Fruit fly (Drosophila melanogaster): Measurements from ENCODE around the gene CG1677.

The CG1677 gene

DNA sequence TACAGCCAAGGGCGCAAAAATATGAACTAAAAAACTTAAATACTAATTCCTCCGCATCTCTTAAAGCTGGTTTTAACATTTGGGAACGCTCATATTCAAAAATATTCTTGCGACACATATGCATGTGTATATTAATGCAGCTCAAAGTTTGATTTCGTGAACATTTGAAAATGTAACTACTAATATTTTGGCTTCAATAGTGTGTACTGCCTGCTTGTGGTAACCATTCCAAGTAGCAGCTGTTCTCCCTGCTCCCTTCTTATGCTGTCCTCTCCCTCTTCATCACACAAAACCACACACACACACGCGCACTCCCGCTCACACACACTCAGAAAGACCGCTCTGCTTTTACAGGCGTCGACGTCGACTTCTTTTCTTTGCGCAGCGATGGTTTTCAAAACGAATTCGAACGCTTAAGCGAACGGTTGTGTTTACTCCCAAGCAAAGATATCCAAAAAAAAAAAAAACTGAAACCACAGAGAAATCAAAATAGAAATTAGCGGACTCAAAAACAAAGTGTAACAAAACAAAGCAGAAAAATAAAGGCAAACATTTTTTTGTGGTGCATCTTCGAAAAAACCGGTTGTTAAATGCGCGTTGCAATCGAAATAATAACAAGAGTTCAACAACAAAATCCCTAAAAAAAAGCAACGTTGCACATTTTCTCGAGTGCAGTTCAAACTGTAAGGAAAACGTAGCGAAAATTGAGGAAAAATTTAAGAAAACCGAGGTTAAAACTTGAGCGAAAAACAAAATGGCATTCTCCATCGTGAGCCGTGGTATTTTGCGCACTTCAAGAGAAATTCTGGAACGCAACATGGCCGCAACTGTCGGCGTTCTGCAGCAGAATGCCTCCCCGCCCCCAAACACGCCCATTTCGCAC, 68.4 kb downstream of the CG1677 start, which contains the start of gene CBP (continued):
- peak; percentile 100 for TF ChIP-seq sens (GFP tag)
- TF ChIP-seq run (tag; optimal IDR thresholded peaks at IDR 0.05) = peak; percentile 97
- TF ChIP-seq ATbp (GFP tag; optimal IDR thresholded peaks at IDR 0.05) = peak; percentile 99
- TF ChIP-seq sna (GFP tag; IDR thresholded peaks at IDR 0.05; ENCODE audit: partially characterized antibody) = no peak
- peak; percentile 90 for TF ChIP-seq CG15514 (GFP tag; optimal IDR thresholded peaks at IDR 0.05)
- TF ChIP-seq Hand (GFP tag; optimal IDR thresholded peaks at IDR 0.05) = peak; percentile 95
- peak; percentile 93 for TF ChIP-seq HLH54F (GFP tag; optimal IDR thresholded peaks at IDR 0.05)
- TF ChIP-seq CG1647 (GFP tag; optimal IDR thresholded peaks at IDR 0.05) = peak; percentile 95
- peak; percentile 85 for TF ChIP-seq cas (GFP tag; IDR thresholded peaks at IDR 0.05)
- TF ChIP-seq CG12769 (tag; optimal IDR thresholded peaks at IDR 0.05) = peak; percentile 98
- TF ChIP-seq crp (GFP tag; optimal IDR thresholded peaks at IDR 0.05) = peak; percentile 23 to 77
- TF ChIP-seq CG8478 (optimal IDR thresholded peaks at IDR 0.05) = no peak
- peak; percentile 97 for TF ChIP-seq CG12104 (GFP tag; optimal IDR thresholded peaks at IDR 0.05)
- TF ChIP-seq CG1233 (GFP tag; optimal IDR thresholded peaks at IDR 0.05) = peak; percentile 97
- peak; percentile 81 for TF ChIP-seq Ets97D (GFP tag; optimal IDR thresholded peaks at IDR 0.05)
- peak; percentile 95 for TF ChIP-seq twi (tag; optimal IDR thresholded peaks at IDR 0.05)
- peak; percentile 96 for TF ChIP-seq tx (GFP tag; optimal IDR thresholded peaks at IDR 0.05)
- TF ChIP-seq CG13287 (GFP tag; IDR thresholded peaks at IDR 0.05; ENCODE audit: partially characterized antibody) = no peak
- TF ChIP-seq nerfin-2 (GFP tag; IDR thresholded peaks at IDR 0.05; ENCODE audit: partially characterized antibody) = no peak
- TF ChIP-seq CG9932 (GFP tag; IDR thresholded peaks at IDR 0.05) = peak; percentile 88
- TF ChIP-seq CG10431 (GFP tag; optimal IDR thresholded peaks at IDR 0.05) = peak; percentile 98
- no peak for TF ChIP-seq mld (GFP tag; IDR thresholded peaks at IDR 0.05; ENCODE audit: partially characterized antibody)
- no peak for TF ChIP-seq zen2 (GFP tag; IDR thresholded peaks at IDR 0.05; ENCODE audit: partially characterized antibody)
- peak; percentile 95 for TF ChIP-seq CG34422 (GFP tag; IDR thresholded peaks at IDR 0.05)
- peak; percentile 84 for TF ChIP-seq CG9215 (GFP tag; IDR thresholded peaks at IDR 0.05)
- peak; percentile 90 for TF ChIP-seq Drgx (GFP tag; IDR thresholded peaks at IDR 0.05)
- TF ChIP-seq btn (GFP tag; optimal IDR thresholded peaks at IDR 0.05) = peak; percentile 96
- TF ChIP-seq da (GFP tag; optimal IDR thresholded peaks at IDR 0.05) = peak; percentile 97
- TF ChIP-seq CG17361 (GFP tag; IDR thresholded peaks at IDR 0.05) = peak; percentile 92
- peak; percentile 97 for TF ChIP-seq otp (GFP tag; IDR thresholded peaks at IDR 0.05)
- TF ChIP-seq CG32767 (GFP tag; IDR thresholded peaks at IDR 0.05) = peak; percentile 95
- peak; percentile 96 for TF ChIP-seq CG3407 (GFP tag; optimal IDR thresholded peaks at IDR 0.05)
- peak; percentile 92 for TF ChIP-seq CG6765 (GFP tag; optimal IDR thresholded peaks at IDR 0.05)
- peak; percentile 98 for TF ChIP-seq az2 (GFP tag; optimal IDR thresholded peaks at IDR 0.05)
- TF ChIP-seq Side (GFP tag; optimal IDR thresholded peaks at IDR 0.05) = peak; percentile 98
- TF ChIP-seq CG17612 (GFP tag; IDR thresholded peaks at IDR 0.05) = peak; percentile 86
- no peak for TF ChIP-seq HLHmδ (GFP tag; optimal IDR thresholded peaks at IDR 0.05)
- TF ChIP-seq schlank (tag; optimal IDR thresholded peaks at IDR 0.05) = peak; percentile 91
- TF ChIP-seq Dll (GFP tag; IDR thresholded peaks at IDR 0.05; ENCODE audit: partially characterized antibody) = no peak
- TF ChIP-seq bsh (GFP tag; optimal IDR thresholded peaks at IDR 0.05) = peak; percentile 95 to 99
- TF ChIP-seq CG14965 (GFP tag; optimal IDR thresholded peaks at IDR 0.05; ENCODE audit: borderline replicate concordance) = peak; percentile 79
- peak; percentile 96 for TF ChIP-seq lmd (GFP tag; IDR thresholded peaks at IDR 0.05)
- TF ChIP-seq CG15696 (tag; optimal IDR thresholded peaks at IDR 0.05) = peak; percentile 97
- no peak for TF ChIP-seq tna (GFP tag; IDR thresholded peaks at IDR 0.05; ENCODE audit: partially characterized antibody)
- peak; percentile 97 for TF ChIP-seq CG18599 (GFP tag; optimal IDR thresholded peaks at IDR 0.05)
- TF ChIP-seq maf-S (GFP tag; optimal IDR thresholded peaks at IDR 0.05) = peak; percentile 96
- peak; percentile 94 for TF ChIP-seq gro (GFP tag; optimal IDR thresholded peaks at IDR 0.05)
- TF ChIP-seq CG10321 (GFP tag; IDR thresholded peaks at IDR 0.05) = peak; percentile 76

Data from whole organism, embryonic.